Fruit fly (Drosophila melanogaster) whole organism, embryonic: ENCODE measurements around the gene CG8958.
A peak's percentile ranks its signal among the peaks of the same experiment; 100 is the strongest.

Experiments
- ATbp ChIP-seq: fragments of 200-800 bp; sonication (Bioruptor generic); optimal IDR thresholded peaks from 2 replicates; lab custom pipeline; 2017; ENCODE audit warnings: missing biosample characterization, mild to moderate bottlenecking, missing genetic modification characterization, missing genetic modification reagents
- CG10209 ChIP-seq: fragments of 200-800 bp; sonication (Bioruptor generic); optimal IDR thresholded peaks from 3 replicates; lab custom pipeline; 2017; ENCODE audit warnings: missing biosample characterization, mild to moderate bottlenecking, missing genetic modification characterization, missing genetic modification reagents
- CG10431 ChIP-seq: fragments of 200-800 bp; sonication (Bioruptor generic); optimal IDR thresholded peaks from 3 replicates; lab custom pipeline; 2018; ENCODE audit warnings: missing biosample characterization, mild to moderate bottlenecking, missing genetic modification characterization
- CG11085 ChIP-seq: fragments of 200-800 bp; sonication (Bioruptor generic); IDR thresholded peaks from 2 replicates; pipeline ENCODE4 v1.3.6; 2022; ENCODE audit warnings: missing biosample characterization, missing genetic modification characterization
- CG12155 ChIP-seq: fragments of 200-800 bp; sonication (Bioruptor generic); optimal IDR thresholded peaks from 3 replicates; lab custom pipeline; 2016; ENCODE audit warnings: missing biosample characterization, missing genetic modification characterization
- CG12219 ChIP-seq: fragments of 200-800 bp; sonication (Bioruptor generic); optimal IDR thresholded peaks from 3 replicates; lab custom pipeline; 2018; ENCODE audit warnings: missing biosample characterization, mild to moderate bottlenecking, missing genetic modification characterization
- CG12659 ChIP-seq: fragments of 200-800 bp; sonication (Bioruptor generic); optimal IDR thresholded peaks from 3 replicates; lab custom pipeline; 2017; ENCODE audit warnings: mild to moderate bottlenecking, missing biosample characterization, missing genetic modification reagents, missing genetic modification characterization
- CG15011 ChIP-seq: fragments of 200-800 bp; sonication (Bioruptor generic); optimal IDR thresholded peaks from 3 replicates; lab custom pipeline; 2018; ENCODE audit warnings: missing biosample characterization, mild to moderate bottlenecking, missing genetic modification characterization
- CG18599 ChIP-seq: fragments of 200-800 bp; sonication (Bioruptor generic); optimal IDR thresholded peaks from 3 replicates; lab custom pipeline; 2017; ENCODE audit warnings: missing biosample characterization, missing genetic modification characterization, mild to moderate bottlenecking, moderate library complexity, missing genetic modification reagents
- CG30020 ChIP-seq: fragments of 200-800 bp; optimal IDR thresholded peaks from 2 replicates; lab custom pipeline; 2019; ENCODE audit warnings: missing biosample characterization, mild to moderate bottlenecking, missing genetic modification characterization, moderate library complexity
- CG3847 ChIP-seq: fragments of 200-800 bp; sonication (Bioruptor generic); IDR thresholded peaks from 2 replicates; pipeline ENCODE4 v1.3.6; 2022; ENCODE audit warnings: missing biosample characterization, missing genetic modification characterization
- CG4424 ChIP-seq: fragments of 200-800 bp; sonication (Bioruptor generic); optimal IDR thresholded peaks from 3 replicates; lab custom pipeline; 2016; ENCODE audit warnings: missing biosample characterization, missing genetic modification characterization
- CG5180 ChIP-seq: fragments of 200-800 bp; sonication (Bioruptor generic); optimal IDR thresholded peaks from 3 replicates; lab custom pipeline; 2017; ENCODE audit warnings: missing biosample characterization, missing genetic modification characterization, mild to moderate bottlenecking, moderate library complexity, missing genetic modification reagents
- CG7372 ChIP-seq: fragments of 200-800 bp; sonication (Bioruptor generic); IDR thresholded peaks from 2 replicates; pipeline ENCODE4 v1.3.6; 2022; ENCODE audit warnings: missing biosample characterization, missing genetic modification characterization
- CG8290 ChIP-seq, 3 experiments: fragments of 200-800 bp; sonication (Bioruptor generic); optimal IDR thresholded peaks; 2 replicates each; lab custom pipeline; 2016 to 2019; ENCODE audit warnings: missing biosample characterization in 3 of 3, missing genetic modification characterization in 3 of 3, mild to moderate bottlenecking in 2 of 3, moderate library complexity in 1 of 3
- CG8765 ChIP-seq: fragments of 200-800 bp; sonication (Bioruptor generic); IDR thresholded peaks from 2 replicates; pipeline ENCODE4 v1.3.6; 2022; ENCODE audit warnings: missing biosample characterization, missing genetic modification characterization
- CG9876 ChIP-seq: fragments of 200-800 bp; sonication (Bioruptor generic); optimal IDR thresholded peaks from 2 replicates; lab custom pipeline; 2016; ENCODE audit warnings: missing biosample characterization, missing genetic modification characterization
- CHES-1-like ChIP-seq: fragments of 200-800 bp; sonication (Bioruptor generic); optimal IDR thresholded peaks from 2 replicates; lab custom pipeline; 2016; ENCODE audit warnings: missing biosample characterization, missing genetic modification characterization
- Camta ChIP-seq: fragments of 200-800 bp; sonication (Bioruptor generic); optimal IDR thresholded peaks from 2 replicates; lab custom pipeline; 2016; ENCODE audit warnings: missing biosample characterization, missing genetic modification characterization
- D19B ChIP-seq: fragments of 200-800 bp; sonication (Bioruptor generic); optimal IDR thresholded peaks from 2 replicates; lab custom pipeline; 2017; ENCODE audit warnings: missing biosample characterization, mild to moderate bottlenecking, missing genetic modification characterization
- Dp ChIP-seq: fragments of 200-800 bp; sonication (Bioruptor generic); optimal IDR thresholded peaks from 2 replicates; lab custom pipeline; 2018; ENCODE audit warnings: missing biosample characterization, mild to moderate bottlenecking, missing genetic modification characterization, moderate library complexity
- Dref ChIP-seq: fragments of 200-800 bp; sonication (Bioruptor generic); IDR thresholded peaks from 2 replicates; pipeline ENCODE4 v1.3.6; 2022; ENCODE audit warnings: missing biosample characterization, missing genetic modification characterization
- GATAe ChIP-seq: fragments of 200-800 bp; sonication (Bioruptor generic); conservative IDR thresholded peaks from 2 replicates; pipeline ENCODE4 v1.3.6; 2022; ENCODE audit warnings: missing biosample characterization, missing genetic modification characterization
- Hmr ChIP-seq: fragments of 200-800 bp; sonication (Bioruptor generic); optimal IDR thresholded peaks from 3 replicates; lab custom pipeline; 2017; ENCODE audit warnings: mild to moderate bottlenecking, missing biosample characterization, missing genetic modification reagents, missing genetic modification characterization
- Hr78 ChIP-seq, 2 experiments: fragments of 200-800 bp in 1 of 2; fragments of >200 bp in 1 of 2; sonication (Bioruptor generic) in 1 of 2; optimal IDR thresholded peaks; 2 replicates each; lab custom pipeline; 2017 to 2019; ENCODE audit warnings: missing biosample characterization in 2 of 2, missing genetic modification characterization in 2 of 2, mild to moderate bottlenecking in 1 of 2, moderate library complexity in 1 of 2
- Jarid2 ChIP-seq: fragments of 200-800 bp; sonication (Bioruptor generic); optimal IDR thresholded peaks from 3 replicates; lab custom pipeline; 2017; ENCODE audit warnings: mild to moderate bottlenecking, missing biosample characterization, missing genetic modification reagents, missing genetic modification characterization
- MTF-1 ChIP-seq: fragments of 200-800 bp; sonication (Bioruptor generic); optimal IDR thresholded peaks from 2 replicates; lab custom pipeline; 2018; ENCODE audit warnings: missing biosample characterization, mild to moderate bottlenecking, missing genetic modification characterization, borderline replicate concordance
- Meics ChIP-seq: fragments of 200-800 bp; sonication (Bioruptor generic); optimal IDR thresholded peaks from 2 replicates; lab custom pipeline; 2017; ENCODE audit warnings: missing biosample characterization, mild to moderate bottlenecking, missing genetic modification characterization
- Sin3A ChIP-seq: fragments of >200 bp; optimal IDR thresholded peaks from 2 replicates; lab custom pipeline; 2018
- Six4 ChIP-seq: fragments of 200-800 bp; sonication (Bioruptor generic); optimal IDR thresholded peaks from 2 replicates; lab custom pipeline; 2016; ENCODE audit warnings: missing biosample characterization, missing genetic modification characterization
- Stat92E ChIP-seq, 3 experiments: fragments of >200 bp in 2 of 3; fragments of 200-800 bp in 1 of 3; sonication (Bioruptor generic) in 1 of 3; optimal IDR thresholded peaks; 2 replicates each; lab custom pipeline; 2017 to 2019; ENCODE audit warnings: missing biosample characterization in 3 of 3, missing genetic modification characterization in 3 of 3, mild to moderate bottlenecking in 1 of 3, moderate library complexity in 1 of 3
- chn ChIP-seq: fragments of 200-800 bp; sonication (Bioruptor generic); optimal IDR thresholded peaks from 2 replicates; lab custom pipeline; 2016; ENCODE audit warnings: missing biosample characterization, missing genetic modification characterization
- crc ChIP-seq: fragments of 200-800 bp; sonication (Bioruptor generic); optimal IDR thresholded peaks from 2 replicates; lab custom pipeline; 2016; ENCODE audit warnings: missing biosample characterization, missing genetic modification characterization
- cwo ChIP-seq: fragments of 200-800 bp; sonication (Bioruptor generic); optimal IDR thresholded peaks from 3 replicates; lab custom pipeline; 2017; ENCODE audit warnings: missing biosample characterization, missing genetic modification characterization, mild to moderate bottlenecking, moderate library complexity, missing genetic modification reagents
- en ChIP-seq: fragments of 200-800 bp; sonication (Bioruptor generic); optimal IDR thresholded peaks from 2 replicates; lab custom pipeline; 2016; ENCODE audit warnings: missing biosample characterization, missing genetic modification characterization
- fu2 ChIP-seq: fragments of 200-800 bp; sonication (Bioruptor generic); optimal IDR thresholded peaks from 2 replicates; lab custom pipeline; 2016; ENCODE audit warnings: missing biosample characterization, missing genetic modification characterization
- jumu ChIP-seq: fragments of 200-800 bp; sonication (Bioruptor generic); optimal IDR thresholded peaks from 3 replicates; lab custom pipeline; 2016; ENCODE audit warnings: missing biosample characterization, missing genetic modification characterization
- lmd ChIP-seq: fragments of 200-800 bp; sonication (Bioruptor generic); IDR thresholded peaks from 2 replicates; pipeline ENCODE4 v1.3.6; 2022; ENCODE audit warnings: missing biosample characterization, missing genetic modification characterization
- nom ChIP-seq: fragments of 200-800 bp; sonication (Bioruptor generic); optimal IDR thresholded peaks from 2 replicates; lab custom pipeline; 2017; ENCODE audit warnings: missing biosample characterization, missing genetic modification characterization, mild to moderate bottlenecking, moderate library complexity, missing genetic modification reagents
- pros ChIP-seq: fragments of 200-800 bp; sonication (Bioruptor generic); optimal IDR thresholded peaks from 3 replicates; lab custom pipeline; 2019; ENCODE audit warnings: missing biosample characterization, mild to moderate bottlenecking, missing genetic modification characterization, moderate library complexity
- repo ChIP-seq: fragments of 200-800 bp; sonication (Bioruptor generic); optimal IDR thresholded peaks from 2 replicates; lab custom pipeline; 2016; ENCODE audit warnings: missing biosample characterization, missing genetic modification characterization
- rib ChIP-seq: fragments of 200-800 bp; sonication (Bioruptor generic); IDR thresholded peaks from 2 replicates; pipeline ENCODE4 v1.3.6; 2022; ENCODE audit warnings: missing biosample characterization, missing genetic modification characterization
- scrt ChIP-seq: fragments of 200-800 bp; sonication (Bioruptor generic); optimal IDR thresholded peaks from 2 replicates; lab custom pipeline; 2018; ENCODE audit warnings: missing biosample characterization, mild to moderate bottlenecking, missing genetic modification characterization, moderate library complexity
- tap ChIP-seq: fragments of 200-800 bp; optimal IDR thresholded peaks from 3 replicates; lab custom pipeline; 2019; ENCODE audit warnings: missing biosample characterization, mild to moderate bottlenecking, missing genetic modification characterization, moderate library complexity
- tll ChIP-seq, 2 experiments: fragments of 200-800 bp in 1 of 2; fragments of >200 bp in 1 of 2; sonication (Bioruptor generic) in 1 of 2; optimal IDR thresholded peaks; 2 replicates each; lab custom pipeline; 2017 to 2019; ENCODE audit warnings: missing biosample characterization in 2 of 2, missing genetic modification characterization in 2 of 2, mild to moderate bottlenecking in 1 of 2, moderate library complexity in 1 of 2
- tx ChIP-seq: fragments of 200-800 bp; sonication (Bioruptor generic); optimal IDR thresholded peaks from 2 replicates; lab custom pipeline; 2016; ENCODE audit warnings: missing biosample characterization, missing genetic modification characterization

The CG8958 gene

DNA sequence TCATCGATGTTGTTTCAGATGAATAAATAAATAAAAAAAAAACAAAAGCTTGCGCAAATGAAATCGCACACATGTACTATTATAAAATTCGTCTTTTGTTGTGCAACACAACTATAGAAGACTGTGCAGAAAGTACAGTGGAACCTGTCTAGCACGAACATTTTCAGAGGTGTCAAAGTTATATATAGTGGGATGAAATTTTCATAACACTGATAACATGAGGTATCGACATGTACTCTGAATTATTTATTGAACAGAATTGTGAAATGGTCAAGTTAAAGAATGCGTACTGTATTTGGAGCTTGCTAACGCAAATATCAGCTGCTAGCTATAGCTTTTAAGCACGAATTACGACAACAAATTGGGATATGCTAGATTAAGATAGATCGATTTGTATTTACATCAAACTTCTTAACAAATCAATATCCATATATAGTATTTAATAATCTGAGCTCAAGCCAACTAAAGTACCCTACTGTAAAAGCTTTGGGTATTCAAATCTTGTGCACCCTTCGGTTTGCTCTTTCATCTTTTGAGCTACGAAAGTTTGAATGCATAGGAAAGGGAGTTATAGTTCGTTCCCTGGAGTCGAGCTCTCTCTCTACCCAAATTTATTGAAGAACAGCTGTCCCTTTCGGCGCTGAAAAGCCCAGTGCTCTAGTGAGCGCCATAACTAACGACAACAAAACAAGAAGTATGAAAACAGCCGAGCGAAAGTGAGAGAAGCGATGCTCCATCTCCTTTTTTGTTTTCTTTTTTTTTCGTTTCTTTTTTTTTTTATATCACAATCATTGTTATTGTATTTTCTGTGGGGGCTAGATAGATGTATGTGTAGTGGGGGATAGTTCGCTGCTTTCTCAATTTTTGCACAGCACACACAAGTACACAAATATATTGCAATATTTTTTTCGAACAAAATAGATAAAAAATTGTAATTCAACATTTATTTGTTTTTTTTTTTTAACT lies 7.4 kb downstream of the CG8958 start:
- TF ChIP-seq cwo (GFP tag; lab: Kevin White, UChicago) (peak; percentile 85), CG3847 (GFP tag; lab: Robert Waterston, UW) (peak; percentile 91), CG12659 (GFP tag; lab: Kevin White, UChicago) (peak; percentile 90), CG10209 (GFP tag; lab: Kevin White, UChicago) (peak; percentile 88), CG30020 (tag; lab: Kevin White, UChicago) (peak; percentile 41), CG11085 (peak; percentile 85), CG10431 (GFP tag; lab: Kevin White, UChicago) (peak; percentile 23), Stat92E (GFP tag; optimal IDR thresholded peaks at IDR 0.05; lab: Kevin White, UChicago) (no peak), CG8290 (GFP tag; optimal IDR thresholded peaks at IDR 0.05; lab: Kevin White, UChicago) (no peak), CG8290 (tag; optimal IDR thresholded peaks at IDR 0.05; lab: Kevin White, UChicago) (peak in 1 of 2 experiments; percentile 99), nom (no peak), rib (GFP tag; lab: Robert Waterston, UW) (peak; percentile 92), Sin3A (no peak), tll (GFP tag; optimal IDR thresholded peaks at IDR 0.05; lab: Kevin White, UChicago) (no peak), Jarid2 (GFP tag; lab: Kevin White, UChicago) (peak; percentile 57), en (GFP tag; lab: Kevin White, UChicago) (peak; percentile 73), D19B (GFP tag; lab: Kevin White, UChicago) (peak; percentile 80), Camta (GFP tag; lab: Kevin White, UChicago) (peak; percentile 84), tap (tag; lab: Kevin White, UChicago) (peak; percentile 92), Meics (GFP tag; lab: Kevin White, UChicago) (peak; percentile 91), scrt (GFP tag; lab: Kevin White, UChicago) (peak; percentile 81), CG4424 (peak; percentile 87), CG12219 (peak; percentile 93), Hmr (GFP tag; lab: Kevin White, UChicago) (peak; percentile 93), CG18599 (GFP tag; lab: Kevin White, UChicago) (peak; percentile 91), CG7372 (peak; percentile 93), tx (GFP tag; lab: Kevin White, UChicago) (peak; percentile 86), Dp (GFP tag; lab: Kevin White, UChicago) (no peak), Hr78 (GFP tag; optimal IDR thresholded peaks at IDR 0.05; lab: Kevin White, UChicago) (peak in 1 of 2 experiments; percentile 44), CHES-1-like (GFP tag; lab: Kevin White, UChicago) (peak; percentile 82), CG15011 (GFP tag; lab: Kevin White, UChicago) (peak; percentile 81), chn (peak; percentile 77), pros (GFP tag; lab: Kevin White, UChicago) (no peak), Dref (GFP tag; lab: Robert Waterston, UW) (no peak), crc (peak; percentile 77), CG8765 (GFP tag; lab: Robert Waterston, UW) (peak; percentile 55; the same call in 1 of the 2 replicates), CG5180 (GFP tag; lab: Kevin White, UChicago) (peak; percentile 79), jumu (GFP tag; lab: Kevin White, UChicago) (peak; percentile 83), CG12155 (GFP tag; lab: Kevin White, UChicago) (peak; percentile 88), ATbp (peak; percentile 89), repo (GFP tag; lab: Kevin White, UChicago) (peak; percentile 83), GATAe (GFP tag; lab: Robert Waterston, UW) (0 out of 2 replicates have a peak, but pooled peaks have one; percentile 24), CG9876 (peak; percentile 67), MTF-1 (GFP tag; lab: Kevin White, UChicago) (peak; percentile 79), Six4 (GFP tag; lab: Kevin White, UChicago) (peak; percentile 87), fu2 (peak; percentile 87), lmd (peak; percentile 93)
